Fruit fly (Drosophila melanogaster): Measurements from ENCODE around the gene Top3alpha.

- TF ChIP-seq pan (optimal IDR thresholded peaks at IDR 0.05) = no peak
- TF ChIP-seq psq (optimal IDR thresholded peaks at IDR 0.05) = no peak
- TF ChIP-seq usp (GFP tag; optimal IDR thresholded peaks at IDR 0.05) = no peak
- peak in 1 of 2 experiments; percentile 73 for TF ChIP-seq EcR (GFP tag; optimal IDR thresholded peaks at IDR 0.05)
- TF ChIP-seq CG8478 (optimal IDR thresholded peaks at IDR 0.05) = no peak
- TF ChIP-seq Dll (optimal IDR thresholded peaks at IDR 0.05) = no peak
Observed at dm6 chr2L:19549412-19549811, 51.4 kb downstream of the Top3alpha start.
